Worm (Caenorhabditis elegans) whole organism, L3 larva: ENCODE results near the gene wdr-31.

Experiments
- ZK546.5 ChIP-seq: sonication (generic microtip); optimal IDR thresholded peaks from 2 replicates; lab custom pipeline; 2017; ENCODE audit warnings: missing biosample characterization, missing genetic modification characterization
- daf-12 ChIP-seq: fragments of 150-350 bp; optimal IDR thresholded peaks from 2 replicates; lab custom pipeline; 2014; ENCODE audit warnings: missing biosample characterization, missing genetic modification reagents, missing genetic modification characterization
- egl-27 ChIP-seq: sonication (generic microtip); optimal IDR thresholded peaks from 4 replicates; lab custom pipeline; 2017; ENCODE audit warnings: missing biosample characterization, missing genetic modification reagents, missing genetic modification characterization
- elt-2 ChIP-seq: sonication (generic microtip); optimal IDR thresholded peaks from 2 replicates; lab custom pipeline; 2016; ENCODE audit warnings: missing genetic modification reagents, mild to moderate bottlenecking, missing genetic modification characterization, missing compliant biosample characterization
- fos-1 ChIP-seq: fragments of 150-350 bp; optimal IDR thresholded peaks from 2 replicates; lab custom pipeline; 2014; ENCODE audit warnings: missing biosample characterization, missing genetic modification characterization
- lin-15B ChIP-seq: fragments of 150-350 bp; optimal IDR thresholded peaks from 2 replicates; lab custom pipeline; 2014; ENCODE audit warnings: missing biosample characterization, missing genetic modification characterization
- mdl-1 ChIP-seq: fragments of 150-350 bp; optimal IDR thresholded peaks from 2 replicates; lab custom pipeline; 2014; ENCODE audit warnings: missing biosample characterization, missing genetic modification characterization
- mml-1 ChIP-seq: fragments of 150-350 bp; sonication (generic microtip); optimal IDR thresholded peaks from 3 replicates; lab custom pipeline; 2014; ENCODE audit warnings: missing biosample characterization, missing genetic modification characterization
- nfya-1 ChIP-seq: sonication (generic microtip); optimal IDR thresholded peaks from 2 replicates; lab custom pipeline; 2017; ENCODE audit warnings: missing genetic modification characterization, mild to moderate bottlenecking, missing compliant biosample characterization, antibody characterized with exemption, moderate library complexity; ENCODE audit not compliant: insufficient read depth
- nhr-11 ChIP-seq: fragments of 150-350 bp; optimal IDR thresholded peaks from 2 replicates; lab custom pipeline; 2014; ENCODE audit warnings: missing biosample characterization, missing genetic modification characterization
- nhr-25 ChIP-seq: sonication (generic microtip); optimal IDR thresholded peaks from 2 replicates; lab custom pipeline; 2017; ENCODE audit warnings: missing biosample characterization, missing genetic modification characterization
- snpc-4 ChIP-seq: fragments of 150-350 bp; optimal IDR thresholded peaks from 2 replicates; lab custom pipeline; 2014; ENCODE audit warnings: missing biosample characterization, missing genetic modification characterization
- unc-39 ChIP-seq: sonication (generic microtip); optimal IDR thresholded peaks from 4 replicates; lab custom pipeline; 2017; ENCODE audit warnings: missing biosample characterization, missing genetic modification characterization
- zag-1 ChIP-seq: fragments of 150-350 bp; optimal IDR thresholded peaks from 2 replicates; lab custom pipeline; 2014; ENCODE audit warnings: missing biosample characterization, missing genetic modification characterization

- no peak for TF ChIP-seq nhr-11 (tag; lab: Kevin White, UChicago)
- TF ChIP-seq snpc-4 (tag; lab: Kevin White, UChicago): no peak
- no peak for TF ChIP-seq zag-1 (tag; lab: Kevin White, UChicago)
- no peak for TF ChIP-seq lin-15B (tag; lab: Kevin White, UChicago)
- no peak for TF ChIP-seq unc-39 (tag; lab: Kevin White, UChicago)
- no peak for TF ChIP-seq mml-1 (tag; lab: Kevin White, UChicago)
- TF ChIP-seq fos-1 (tag; lab: Kevin White, UChicago): no peak
- no peak for TF ChIP-seq mdl-1 (tag; lab: Kevin White, UChicago)
- no peak for TF ChIP-seq egl-27
- TF ChIP-seq ZK546.5: no peak
- TF ChIP-seq nfya-1: no peak
- no peak for TF ChIP-seq daf-12 (tag; lab: Kevin White, UChicago)
- no peak for TF ChIP-seq elt-2 (tag; lab: Kevin White, UChicago)
- no peak for TF ChIP-seq nhr-25 (tag; lab: Kevin White, UChicago)
These were observed 9.5 kb downstream of the wdr-31 start, which contains the start of the genes T05A8.11 and nep-2 for ce11 chrII:2725561-2725960.
